Worm (Caenorhabditis elegans) whole organism, L2 larva: Measurements from ENCODE around the gene E01G4.3.

Experiments
- R02D3.7 ChIP-seq: fragments of 150-350 bp; optimal IDR thresholded peaks from 2 replicates; lab custom pipeline; 2014; ENCODE audit warnings: missing biosample characterization, missing genetic modification characterization
- alr-1 ChIP-seq: fragments of 150-350 bp; optimal IDR thresholded peaks from 2 replicates; lab custom pipeline; 2014; ENCODE audit warnings: missing biosample characterization, missing genetic modification characterization
- blmp-1 ChIP-seq: sonication (generic microtip); optimal IDR thresholded peaks from 2 replicates; lab custom pipeline; 2017; ENCODE audit warnings: missing genetic modification characterization, mild to moderate bottlenecking, missing compliant biosample characterization, antibody characterized with exemption, moderate library complexity; ENCODE audit not compliant: insufficient read depth
- ceh-82 ChIP-seq: fragments of 150-350 bp; optimal IDR thresholded peaks from 2 replicates; lab custom pipeline; 2014; ENCODE audit warnings: missing biosample characterization, missing genetic modification characterization
- lin-39 ChIP-seq: fragments of 150-350 bp; optimal IDR thresholded peaks from 2 replicates; lab custom pipeline; 2014; ENCODE audit warnings: missing biosample characterization, missing genetic modification reagents, missing genetic modification characterization
- nhr-11 ChIP-seq: fragments of 150-350 bp; optimal IDR thresholded peaks from 2 replicates; lab custom pipeline; 2014; ENCODE audit warnings: missing biosample characterization, missing genetic modification characterization
- nhr-12 ChIP-seq: fragments of 150-350 bp; optimal IDR thresholded peaks from 2 replicates; lab custom pipeline; 2014; ENCODE audit warnings: missing biosample characterization, missing genetic modification characterization
- nhr-77 ChIP-seq: fragments of 150-350 bp; optimal IDR thresholded peaks from 2 replicates; lab custom pipeline; 2014; ENCODE audit warnings: missing biosample characterization, missing genetic modification characterization
- skn-1 ChIP-seq: sonication (generic microtip); optimal IDR thresholded peaks from 2 replicates; lab custom pipeline; 2017; ENCODE audit warnings: missing biosample characterization, missing genetic modification characterization
- unc-39 ChIP-seq: fragments of 150-350 bp; optimal IDR thresholded peaks from 2 replicates; lab custom pipeline; 2014; ENCODE audit warnings: missing biosample characterization, missing genetic modification characterization
- zag-1 ChIP-seq: fragments of 150-350 bp; optimal IDR thresholded peaks from 2 replicates; lab custom pipeline; 2014; ENCODE audit warnings: missing biosample characterization, missing genetic modification characterization
- ztf-11 ChIP-seq: sonication (generic microtip); optimal IDR thresholded peaks from 2 replicates; lab custom pipeline; 2017; ENCODE audit warnings: missing biosample characterization, missing genetic modification characterization

ce11 chrII:13501575-13501974 lies 32.2 kb upstream of the E01G4.3 start, which contains the start of gene F45H10.5:
- TF ChIP-seq ceh-82 (tag; lab: Kevin White, UChicago) (no peak), nhr-77 (tag; lab: Kevin White, UChicago) (no peak), zag-1 (no peak), R02D3.7 (tag; lab: Kevin White, UChicago) (no peak), nhr-12 (tag; lab: Kevin White, UChicago) (no peak), lin-39 (tag; lab: Kevin White, UChicago) (no peak), unc-39 (tag; lab: Kevin White, UChicago) (no peak), blmp-1 (tag; lab: Kevin White, UChicago) (no peak), alr-1 (no peak), nhr-11 (tag; lab: Kevin White, UChicago) (no peak), skn-1 (tag; lab: Kevin White, UChicago) (no peak), ztf-11 (tag; lab: Kevin White, UChicago) (no peak)
